Fruit fly (Drosophila melanogaster) whole organism, pupa: ENCODE data around the gene dpp.

Experiments used
- CG14655 ChIP-seq: fragments of 200-800 bp; sonication (Bioruptor generic); optimal IDR thresholded peaks from 3 replicates; lab custom pipeline; 2017; ENCODE audit warnings: mild to moderate bottlenecking, missing biosample characterization, missing genetic modification reagents, missing genetic modification characterization
- CG15710 ChIP-seq: fragments of 200-800 bp; sonication (Bioruptor generic); optimal IDR thresholded peaks from 2 replicates; lab custom pipeline; 2018; ENCODE audit warnings: missing biosample characterization, mild to moderate bottlenecking, missing genetic modification characterization, moderate library complexity
- CG34367 ChIP-seq: fragments of 200-800 bp; sonication (Bioruptor generic); optimal IDR thresholded peaks from 2 replicates; lab custom pipeline; 2018; ENCODE audit warnings: missing biosample characterization, mild to moderate bottlenecking, missing genetic modification characterization
- CG8159 ChIP-seq: fragments of 200-800 bp; sonication (Bioruptor generic); optimal IDR thresholded peaks from 3 replicates; lab custom pipeline; 2018; ENCODE audit warnings: missing biosample characterization, mild to moderate bottlenecking, missing genetic modification characterization, moderate library complexity
- D1 ChIP-seq: fragments of 200-800 bp; sonication (Bioruptor generic); optimal IDR thresholded peaks from 2 replicates; lab custom pipeline; 2018; ENCODE audit warnings: missing biosample characterization, mild to moderate bottlenecking, missing genetic modification characterization, moderate library complexity
- Snoo ChIP-seq: fragments of 200-800 bp; sonication (Bioruptor generic); optimal IDR thresholded peaks from 3 replicates; lab custom pipeline; 2017; ENCODE audit warnings: missing biosample characterization, mild to moderate bottlenecking, missing genetic modification characterization, inconsistent platforms

DNA sequence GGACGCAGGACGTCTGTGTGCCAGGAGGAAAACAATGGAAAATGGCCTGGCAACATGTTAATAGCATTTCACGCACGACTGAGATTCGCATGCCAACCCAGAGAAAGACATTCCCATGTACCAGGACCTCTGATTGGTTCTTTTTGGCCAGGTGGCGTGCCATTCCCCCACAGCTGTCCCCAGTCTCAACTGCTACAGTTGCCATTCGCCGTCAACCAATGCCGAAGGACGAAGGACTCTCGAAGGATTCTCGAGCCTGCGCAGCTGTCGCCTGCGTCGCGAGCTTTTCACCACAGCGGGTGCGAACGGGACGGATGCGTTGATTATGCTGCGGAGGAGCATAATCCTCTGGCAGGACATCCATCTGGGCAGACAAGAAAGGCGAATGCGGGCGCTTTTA lies 28.3 kb upstream of the dpp start, which contains the start of gene VGlut:
- TF ChIP-seq CG34367 (tag; lab: Kevin White, UChicago) (no peak), CG14655 (GFP tag; lab: Kevin White, UChicago) (no peak), CG8159 (tag; lab: Kevin White, UChicago) (no peak), CG15710 (tag; lab: Kevin White, UChicago) (no peak), Snoo (tag; lab: Kevin White, UChicago) (no peak), D1 (tag; lab: Kevin White, UChicago) (no peak)
